Fruit fly (Drosophila melanogaster) whole organism, embryonic: ENCODE measurements around the gene mad2.
A peak's percentile ranks its signal among the peaks of the same experiment; 100 is the strongest.

Source experiments
- Abd-B ChIP-seq: fragments of 200-800 bp; sonication (Bioruptor generic); optimal IDR thresholded peaks from 2 replicates; lab custom pipeline; 2018; ENCODE audit warnings: missing biosample characterization, mild to moderate bottlenecking, missing genetic modification characterization, moderate library complexity
- Atf6 ChIP-seq: fragments of 200-800 bp; sonication (Bioruptor generic); IDR thresholded peaks from 2 replicates; pipeline ENCODE4 v1.3.6; 2022; ENCODE audit warnings: missing biosample characterization, missing genetic modification characterization
- CG10543 ChIP-seq: fragments of 200-800 bp; sonication (Bioruptor generic); optimal IDR thresholded peaks from 3 replicates; lab custom pipeline; 2017; ENCODE audit warnings: missing biosample characterization, mild to moderate bottlenecking, missing genetic modification characterization, moderate library complexity
- CG11398 ChIP-seq: fragments of 200-800 bp; sonication (Bioruptor generic); optimal IDR thresholded peaks from 2 replicates; lab custom pipeline; 2016; ENCODE audit warnings: missing biosample characterization, missing genetic modification characterization
- CG12236 ChIP-seq: fragments of 200-800 bp; sonication (Bioruptor generic); optimal IDR thresholded peaks from 2 replicates; lab custom pipeline; 2016; ENCODE audit warnings: missing biosample characterization, missing genetic modification characterization
- CG14860 ChIP-seq: fragments of 200-800 bp; sonication (Bioruptor generic); IDR thresholded peaks from 3 replicates; pipeline ENCODE4 v1.3.6; 2022; ENCODE audit warnings: missing biosample characterization, missing genetic modification characterization; ENCODE audit not compliant: partially characterized antibody
- CG15479 ChIP-seq: fragments of 200-800 bp; sonication (Bioruptor generic); optimal IDR thresholded peaks from 3 replicates; lab custom pipeline; 2019; ENCODE audit warnings: missing biosample characterization, mild to moderate bottlenecking, missing genetic modification characterization, moderate library complexity
- CG17359 ChIP-seq: fragments of 200-800 bp; sonication (Bioruptor generic); optimal IDR thresholded peaks from 3 replicates; lab custom pipeline; 2018; ENCODE audit warnings: missing biosample characterization, mild to moderate bottlenecking, missing genetic modification characterization, moderate library complexity
- CG18619 ChIP-seq: fragments of 200-800 bp; sonication (Bioruptor generic); optimal IDR thresholded peaks from 3 replicates; lab custom pipeline; 2017; ENCODE audit warnings: missing biosample characterization, mild to moderate bottlenecking, missing genetic modification characterization
- CG32772 ChIP-seq: fragments of 200-800 bp; sonication (Bioruptor generic); IDR thresholded peaks from 2 replicates; pipeline ENCODE4 v1.3.6; 2022; ENCODE audit warnings: missing biosample characterization, missing genetic modification characterization
- CG3995 ChIP-seq: fragments of 200-800 bp; sonication (Bioruptor generic); optimal IDR thresholded peaks from 3 replicates; lab custom pipeline; 2016; ENCODE audit warnings: missing biosample characterization, missing genetic modification characterization
- CG4617 ChIP-seq: fragments of 200-800 bp; sonication (Bioruptor generic); optimal IDR thresholded peaks from 3 replicates; lab custom pipeline; 2016; ENCODE audit warnings: missing biosample characterization, missing genetic modification characterization, borderline replicate concordance
- CG4707 ChIP-seq: fragments of 200-800 bp; sonication (Bioruptor generic); optimal IDR thresholded peaks from 2 replicates; lab custom pipeline; 2018; ENCODE audit warnings: missing biosample characterization, mild to moderate bottlenecking, missing genetic modification characterization, moderate library complexity
- CG4854 ChIP-seq: fragments of 200-800 bp; sonication (Bioruptor generic); optimal IDR thresholded peaks from 2 replicates; lab custom pipeline; 2016; ENCODE audit warnings: missing biosample characterization, missing genetic modification characterization, inconsistent platforms
- CG7372 ChIP-seq: fragments of 200-800 bp; sonication (Bioruptor generic); IDR thresholded peaks from 2 replicates; pipeline ENCODE4 v1.3.6; 2022; ENCODE audit warnings: missing biosample characterization, missing genetic modification characterization
- CG8765 ChIP-seq: fragments of 200-800 bp; sonication (Bioruptor generic); IDR thresholded peaks from 2 replicates; pipeline ENCODE4 v1.3.6; 2022; ENCODE audit warnings: missing biosample characterization, missing genetic modification characterization
- Drgx ChIP-seq: fragments of 200-800 bp; sonication (Bioruptor generic); IDR thresholded peaks from 2 replicates; pipeline ENCODE4 v1.3.6; 2022; ENCODE audit warnings: missing biosample characterization, missing genetic modification characterization
- H2.0 ChIP-seq: fragments of 200-800 bp; sonication (Bioruptor generic); IDR thresholded peaks from 2 replicates; pipeline ENCODE4 v1.3.6; 2022; ENCODE audit warnings: missing biosample characterization, missing genetic modification characterization
- Hey ChIP-seq: fragments of 200-800 bp; sonication (Bioruptor generic); optimal IDR thresholded peaks from 3 replicates; lab custom pipeline; 2018; ENCODE audit warnings: missing biosample characterization, mild to moderate bottlenecking, missing genetic modification characterization
- Hr39 ChIP-seq: fragments of >200 bp; optimal IDR thresholded peaks from 2 replicates; lab custom pipeline; 2017
- Max ChIP-seq: fragments of 200-800 bp; sonication (Bioruptor generic); optimal IDR thresholded peaks from 2 replicates; lab custom pipeline; 2016; ENCODE audit warnings: missing biosample characterization, mild to moderate bottlenecking, missing genetic modification characterization
- Med ChIP-seq: fragments of 200-800 bp; sonication (Bioruptor generic); peaks from one replicate; lab custom pipeline; 2016; ENCODE audit warnings: missing biosample characterization, missing genetic modification characterization, mild to moderate bottlenecking, inconsistent platforms, moderate library complexity
- PHDP ChIP-seq: fragments of 200-800 bp; sonication (Bioruptor generic); optimal IDR thresholded peaks from 3 replicates; lab custom pipeline; 2018; ENCODE audit warnings: missing biosample characterization, mild to moderate bottlenecking, missing genetic modification characterization, moderate library complexity
- Scr ChIP-seq: fragments of 200-800 bp; sonication (Bioruptor generic); IDR thresholded peaks from 2 replicates; pipeline ENCODE4 v1.3.6; 2022; ENCODE audit warnings: missing biosample characterization, missing genetic modification characterization; ENCODE audit not compliant: partially characterized antibody
- Sin3A ChIP-seq: fragments of >200 bp; optimal IDR thresholded peaks from 2 replicates; lab custom pipeline; 2018
- YL-1 ChIP-seq: fragments of 200-800 bp; sonication (Bioruptor generic); optimal IDR thresholded peaks from 3 replicates; lab custom pipeline; 2017; ENCODE audit warnings: missing biosample characterization, mild to moderate bottlenecking, missing genetic modification characterization
- al ChIP-seq: fragments of 200-800 bp; sonication (Bioruptor generic); IDR thresholded peaks from 2 replicates; pipeline ENCODE4 v1.3.6; 2022; ENCODE audit warnings: missing biosample characterization, missing genetic modification characterization
- ap ChIP-seq: fragments of 200-800 bp; sonication (Bioruptor generic); IDR thresholded peaks from 2 replicates; pipeline ENCODE4 v1.3.6; 2022; ENCODE audit warnings: missing biosample characterization, missing genetic modification characterization
- ash1 ChIP-seq: fragments of 200-800 bp; sonication (Bioruptor generic); optimal IDR thresholded peaks from 2 replicates; lab custom pipeline; 2018; ENCODE audit warnings: missing biosample characterization, mild to moderate bottlenecking, missing genetic modification characterization
- bsh ChIP-seq, 2 experiments: fragments of 200-800 bp; sonication (Bioruptor generic); optimal IDR thresholded peaks; 2 replicates each; lab custom pipeline; 2017 to 2018; ENCODE audit warnings: mild to moderate bottlenecking in 2 of 2, missing biosample characterization in 2 of 2, missing genetic modification characterization in 2 of 2, moderate library complexity in 1 of 2
- btn ChIP-seq: fragments of 200-800 bp; sonication (Bioruptor generic); optimal IDR thresholded peaks from 2 replicates; lab custom pipeline; 2016; ENCODE audit warnings: missing biosample characterization, missing genetic modification characterization
- cad ChIP-seq: fragments of >200 bp; optimal IDR thresholded peaks from 2 replicates; lab custom pipeline; 2017; ENCODE audit warnings: missing biosample characterization, missing genetic modification characterization
- chinmo ChIP-seq: fragments of 200-800 bp; sonication (Bioruptor generic); IDR thresholded peaks from 4 replicates; pipeline ENCODE4 v1.3.6; 2022; ENCODE audit warnings: missing biosample characterization, missing genetic modification characterization; ENCODE audit not compliant: partially characterized antibody
- cwo ChIP-seq: fragments of 200-800 bp; sonication (Bioruptor generic); optimal IDR thresholded peaks from 3 replicates; lab custom pipeline; 2017; ENCODE audit warnings: missing biosample characterization, missing genetic modification characterization, mild to moderate bottlenecking, moderate library complexity, missing genetic modification reagents
- disco-r ChIP-seq: fragments of 200-800 bp; sonication (Bioruptor generic); optimal IDR thresholded peaks from 2 replicates; lab custom pipeline; 2016; ENCODE audit warnings: missing biosample characterization, missing genetic modification characterization
- ewg ChIP-seq: fragments of 200-800 bp; sonication (Bioruptor generic); optimal IDR thresholded peaks from 3 replicates; lab custom pipeline; 2017; ENCODE audit warnings: mild to moderate bottlenecking, missing biosample characterization, missing genetic modification reagents, missing genetic modification characterization
- gce ChIP-seq: fragments of 200-800 bp; sonication (Bioruptor generic); IDR thresholded peaks from 3 replicates; pipeline ENCODE4 v1.3.6; 2022; ENCODE audit warnings: missing biosample characterization, missing genetic modification characterization
- ind ChIP-seq: fragments of 200-800 bp; sonication (Bioruptor generic); optimal IDR thresholded peaks from 3 replicates; lab custom pipeline; 2016; ENCODE audit warnings: missing biosample characterization, missing genetic modification characterization
- inv ChIP-seq: fragments of 200-800 bp; sonication (Bioruptor generic); IDR thresholded peaks from 2 replicates; pipeline ENCODE4 v1.3.6; 2022; ENCODE audit warnings: missing biosample characterization, missing genetic modification characterization; ENCODE audit not compliant: partially characterized antibody
- luna ChIP-seq: fragments of 200-800 bp; sonication (Bioruptor generic); optimal IDR thresholded peaks from 2 replicates; lab custom pipeline; 2016; ENCODE audit warnings: missing biosample characterization, missing genetic modification characterization
- nom ChIP-seq: fragments of 200-800 bp; sonication (Bioruptor generic); optimal IDR thresholded peaks from 2 replicates; lab custom pipeline; 2017; ENCODE audit warnings: missing biosample characterization, missing genetic modification characterization, mild to moderate bottlenecking, moderate library complexity, missing genetic modification reagents
- odd ChIP-seq: fragments of 200-800 bp; sonication (Bioruptor generic); optimal IDR thresholded peaks from 2 replicates; lab custom pipeline; 2017; ENCODE audit warnings: missing biosample characterization, mild to moderate bottlenecking, missing genetic modification characterization
- org-1 ChIP-seq: fragments of 200-800 bp; sonication (Bioruptor generic); optimal IDR thresholded peaks from 2 replicates; lab custom pipeline; 2017; ENCODE audit warnings: missing biosample characterization, missing genetic modification characterization
- sob ChIP-seq: fragments of 200-800 bp; sonication (Bioruptor generic); IDR thresholded peaks from 2 replicates; pipeline ENCODE4 v1.3.6; 2022; ENCODE audit warnings: missing biosample characterization, missing genetic modification characterization
- sqz ChIP-seq: fragments of 200-800 bp; sonication (Bioruptor generic); optimal IDR thresholded peaks from 3 replicates; lab custom pipeline; 2018; ENCODE audit warnings: missing biosample characterization, mild to moderate bottlenecking, missing genetic modification characterization
- tgo ChIP-seq: fragments of 200-800 bp; sonication (Bioruptor generic); IDR thresholded peaks from 3 replicates; pipeline ENCODE4 v1.3.6; 2022; ENCODE audit warnings: missing biosample characterization, missing genetic modification characterization
- trh ChIP-seq: fragments of 200-800 bp; sonication (Bioruptor generic); optimal IDR thresholded peaks from 2 replicates; lab custom pipeline; 2016; ENCODE audit warnings: missing biosample characterization, missing genetic modification characterization
- z ChIP-seq: fragments of 200-800 bp; sonication (Bioruptor generic); IDR thresholded peaks from 3 replicates; pipeline ENCODE4 v1.3.6; 2022; ENCODE audit warnings: missing biosample characterization, missing genetic modification characterization

The mad2 gene

dm6 chr3L:5770817-5771425 lies 42.0 kb downstream of the mad2 start (continued):
- TF ChIP-seq inv (GFP tag; lab: Robert Waterston, UW) (no peak), CG3995 (GFP tag; lab: Kevin White, UChicago) (peak; percentile 50), CG17359 (tag; lab: Kevin White, UChicago) (peak; percentile 75), CG4854 (GFP tag; lab: Kevin White, UChicago) (peak; percentile 90), H2.0 (GFP tag; lab: Robert Waterston, UW) (peak; percentile 57; the same call in 1 of the 2 replicates), sqz (GFP tag; lab: Kevin White, UChicago) (no peak), CG7372 (GFP tag; lab: Robert Waterston, UW) (peak; percentile 69), org-1 (peak; percentile 90), CG11398 (GFP tag; lab: Kevin White, UChicago) (peak; percentile 62), CG18619 (GFP tag; lab: Kevin White, UChicago) (peak; percentile 85), PHDP (peak; percentile 91), disco-r (GFP tag; lab: Kevin White, UChicago) (peak; percentile 63), gce (GFP tag; lab: Robert Waterston, UW) (0 out of 3 replicates have a peak, but pooled peaks have one; percentile 16), trh (no peak), ap (GFP tag; lab: Robert Waterston, UW) (peak; percentile 48; the same call in 1 of the 2 replicates), Scr (GFP tag; lab: Robert Waterston, UW) (no peak), Atf6 (GFP tag; lab: Robert Waterston, UW) (peak; percentile 82), btn (peak; percentile 49), CG4617 (peak; percentile 52), odd (GFP tag; lab: Kevin White, UChicago) (no peak), Max (GFP tag; lab: Kevin White, UChicago) (peak; percentile 80)

DNA sequence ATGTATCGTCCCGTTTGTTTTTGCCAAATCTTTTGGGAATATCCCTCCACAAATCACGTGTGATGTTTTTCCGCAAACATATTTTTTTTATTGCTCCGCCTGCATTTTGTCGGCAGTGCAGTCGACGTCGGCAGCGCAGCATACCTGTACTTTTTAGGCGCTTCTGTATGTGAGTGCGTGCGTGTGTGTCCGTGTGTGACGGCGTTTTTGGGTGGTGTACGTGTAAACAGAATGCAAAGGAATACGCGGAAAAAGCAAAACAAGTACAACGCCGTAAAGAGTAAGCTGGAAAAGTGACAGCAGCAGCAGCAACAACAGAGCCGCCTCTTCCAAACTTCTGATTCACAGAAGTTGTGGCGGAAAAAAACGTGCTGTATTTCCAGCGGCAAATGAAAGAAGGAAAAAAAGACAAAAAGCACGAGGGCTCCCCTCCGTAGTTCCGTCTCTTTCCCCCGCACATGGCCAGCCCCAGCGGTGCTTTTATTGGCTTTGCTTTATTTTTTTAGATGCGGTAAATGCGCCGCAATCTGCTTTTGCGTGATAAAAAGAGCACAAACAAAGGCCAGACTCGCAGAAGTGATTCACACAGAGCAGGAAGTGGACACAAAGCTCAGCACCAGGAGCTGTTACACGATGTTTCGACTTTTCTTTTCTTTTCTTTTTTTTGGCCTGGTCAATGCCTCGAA lies 42.6 kb downstream of the mad2 start:
- TF ChIP-seq CG14860 (GFP tag; lab: Robert Waterston, UW): no peak
- no peak for TF ChIP-seq tgo (GFP tag; lab: Robert Waterston, UW)
- TF ChIP-seq Atf6 (GFP tag; lab: Robert Waterston, UW): no peak
- TF ChIP-seq nom (GFP tag; lab: Kevin White, UChicago): peak; percentile 97
- TF ChIP-seq Med: no peak
- peak; percentile 58 for TF ChIP-seq YL-1 (GFP tag; lab: Kevin White, UChicago)
- no peak for TF ChIP-seq sqz (GFP tag; lab: Kevin White, UChicago)
- peak; percentile 87 for TF ChIP-seq cwo
- no peak for TF ChIP-seq Hr39 (lab: Kevin White, UChicago)
- no peak for TF ChIP-seq al (GFP tag; lab: Robert Waterston, UW)
- 0 out of 2 replicates have a peak, but pooled peaks have one; percentile 11 for TF ChIP-seq CG32772
- no peak for TF ChIP-seq CG8765 (GFP tag; lab: Robert Waterston, UW)
- no peak for TF ChIP-seq ewg (GFP tag; lab: Kevin White, UChicago)
- TF ChIP-seq CG15479 (GFP tag; lab: Kevin White, UChicago): no peak
- TF ChIP-seq Hey: no peak
- TF ChIP-seq gce (GFP tag; lab: Robert Waterston, UW): no peak
- no peak for TF ChIP-seq CG4707
- TF ChIP-seq Sin3A (lab: Kevin White, UChicago): peak; percentile 14
- TF ChIP-seq cad (GFP tag; lab: Kevin White, UChicago): peak; percentile 45
- TF ChIP-seq sob (GFP tag; lab: Robert Waterston, UW): no peak
- peak in 1 of 2 experiments; percentile 83 for TF ChIP-seq bsh (GFP tag; optimal IDR thresholded peaks at IDR 0.05; lab: Kevin White, UChicago)
- TF ChIP-seq ind (GFP tag; lab: Kevin White, UChicago): no peak
- peak; percentile 11 for TF ChIP-seq CG10543 (GFP tag; lab: Kevin White, UChicago)
- no peak for TF ChIP-seq luna (GFP tag; lab: Kevin White, UChicago)
- TF ChIP-seq CG12236: no peak
- TF ChIP-seq chinmo: 0 out of 4 replicates have a peak, but pooled peaks have one; percentile 55
- TF ChIP-seq z: no peak
- TF ChIP-seq Abd-B (GFP tag; lab: Kevin White, UChicago): peak; percentile 4
- TF ChIP-seq ash1 (GFP tag; lab: Kevin White, UChicago): no peak
- peak; percentile 7 for TF ChIP-seq Drgx (GFP tag; lab: Robert Waterston, UW)
